Worm (Caenorhabditis elegans) whole organism, L4/young adult: Measurements from ENCODE around the gene coh-3.

Source experiments
- W03F9.2 ChIP-seq: fragments of 150-350 bp; optimal IDR thresholded peaks from 2 replicates; lab custom pipeline; 2014; ENCODE audit warnings: missing biosample characterization, missing genetic modification characterization
- dao-5 ChIP-seq: sonication (generic microtip); optimal IDR thresholded peaks from 2 replicates; lab custom pipeline; 2016; ENCODE audit warnings: missing genotype, missing genetic modification characterization, moderate library complexity, missing compliant biosample characterization
- him-1 ChIP-seq: sonication (generic microtip); optimal IDR thresholded peaks from 2 replicates; lab custom pipeline; 2016; ENCODE audit warnings: missing genotype, missing genetic modification reagents, missing genetic modification characterization, missing compliant biosample characterization

Gene coh-3

DNA sequence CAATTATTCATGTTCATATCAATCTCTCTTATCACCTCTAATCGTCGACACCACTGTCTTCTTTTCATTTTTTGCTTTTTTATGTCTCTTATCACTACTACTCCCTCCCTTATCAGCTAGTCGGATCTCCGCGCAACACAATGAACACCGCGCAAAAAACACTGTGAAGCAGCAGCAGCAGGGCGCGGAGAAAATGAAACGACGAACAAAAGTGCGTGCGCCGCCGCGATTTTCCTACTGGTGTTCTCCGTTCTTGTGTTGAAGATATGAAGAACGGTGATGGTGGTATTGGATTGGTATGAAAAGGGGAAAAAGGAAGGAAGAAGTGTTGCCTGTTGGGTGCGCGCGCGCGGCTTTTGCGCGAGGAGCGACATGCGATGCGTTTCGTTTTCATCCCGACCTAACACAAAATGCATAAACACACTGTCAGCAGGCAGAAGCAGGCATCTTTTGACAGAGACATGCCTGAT, 48.6 kb downstream of the coh-3 start:
- TF ChIP-seq him-1 (tag; lab: Kevin White, UChicago) (no peak), dao-5 (tag; lab: Kevin White, UChicago) (no peak), W03F9.2 (no peak)

ce11 chrV:14506713-14507675, 49.8 kb downstream of the coh-3 start:
- TF ChIP-seq W03F9.2 (no peak), him-1 (tag; lab: Kevin White, UChicago) (no peak), dao-5 (tag; lab: Kevin White, UChicago) (no peak)

DNA sequence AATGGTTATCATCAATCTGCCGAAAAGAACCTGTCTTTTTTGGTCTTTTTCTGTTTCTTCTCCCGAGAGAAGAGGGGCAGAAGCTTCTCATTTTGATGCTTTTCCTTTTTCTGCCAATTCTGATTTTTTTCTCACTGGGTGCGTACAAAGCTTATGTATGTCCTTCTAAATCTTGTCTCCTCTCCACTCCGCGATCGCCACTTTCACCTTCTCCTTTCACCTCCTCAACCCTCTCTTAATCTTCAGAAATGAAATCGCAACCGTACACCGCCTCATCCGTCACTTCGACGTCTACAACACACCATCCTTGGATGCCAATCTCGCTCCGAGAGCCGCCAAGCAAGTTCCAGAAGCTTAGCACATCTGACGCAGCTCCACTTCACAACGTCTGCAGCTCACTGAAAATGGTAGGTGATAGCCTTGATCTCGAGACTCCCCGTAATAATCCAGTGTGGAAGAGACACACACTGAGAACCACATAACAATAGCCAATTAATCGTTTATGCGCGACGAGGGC, 50.8 kb downstream of the coh-3 start, which contains the start of gene R02D5.1:
Gene R02D5.1, plus strand, starts transcription at position 245 of the 517 bp plus-strand sequence.
- no peak for TF ChIP-seq him-1 (tag; lab: Kevin White, UChicago)

- TF ChIP-seq dao-5 (tag; lab: Kevin White, UChicago) (no peak), him-1 (tag; lab: Kevin White, UChicago) (no peak), W03F9.2 (no peak)
Measured at ce11 chrV:14508556-14508955, 51.3 kb downstream of the coh-3 start.
